Fruit fly (Drosophila melanogaster) S2 (cell line): ENCODE results near the gene CG7484.
A peak's percentile ranks its signal among the peaks of the same experiment; 100 is the strongest.

Experiments
- CG8478 ChIP-seq: fragments of >200 bp; optimal IDR thresholded peaks from 2 replicates; lab custom pipeline; 2018
- CTCF ChIP-seq, 2 experiments: fragments of >200 bp; optimal IDR thresholded peaks; 2 replicates each; lab custom pipeline; 2018

The CG7484 gene

dm6 chr3L:17653701-17654667 lies at the start of gene CG7484, which contains the start of the genes Krn and Ndfip:
TSS of gene CG7484 (plus strand) at chr3L:17654617.
TSS of gene Krn (minus strand) at chr3L:17654280.
TSS of gene Ndfip (minus strand) at chr3L:17654280.
- TF ChIP-seq CTCF (optimal IDR thresholded peaks at IDR 0.05; lab: Kevin White, UChicago), result no peak
- no peak for TF ChIP-seq CG8478

DNA sequence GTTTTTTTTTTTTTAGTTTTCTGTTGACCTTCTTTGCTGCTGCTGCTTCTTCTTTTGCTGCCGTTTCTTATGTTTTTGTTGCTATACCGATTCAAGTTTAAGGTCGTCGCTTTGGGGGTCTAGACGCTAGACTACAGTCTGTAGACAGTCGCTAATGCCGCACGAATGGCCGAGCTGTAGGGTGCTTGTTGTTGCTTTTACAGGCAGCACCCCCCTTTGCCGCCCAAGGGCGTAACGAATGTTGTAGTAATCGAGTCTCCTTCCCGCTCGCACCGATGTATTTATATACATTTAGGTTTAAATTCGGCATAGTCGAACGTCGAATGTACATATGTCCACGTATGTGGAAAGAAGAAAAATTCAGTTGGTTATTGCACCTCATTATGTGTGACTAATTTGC lies 49.5 kb upstream of the CG7484 start:
- no peak for TF ChIP-seq CG8478
- no peak for TF ChIP-seq CTCF (optimal IDR thresholded peaks at IDR 0.05; lab: Kevin White, UChicago)

dm6 chr3L:17606629-17607287 lies 47.7 kb upstream of the CG7484 start:
- TF ChIP-seq CTCF (optimal IDR thresholded peaks at IDR 0.05; lab: Kevin White, UChicago), result no peak
- no peak for TF ChIP-seq CG8478

- TF ChIP-seq CG8478, result no peak
- TF ChIP-seq CTCF (optimal IDR thresholded peaks at IDR 0.05; lab: Kevin White, UChicago), result no peak
These were observed 46.0 kb upstream of the CG7484 start for dm6 chr3L:17608185-17609067.

dm6 chr3L:17609068-17609382 lies 45.4 kb upstream of the CG7484 start:
- TF ChIP-seq CTCF (optimal IDR thresholded peaks at IDR 0.05; lab: Kevin White, UChicago) (no peak), CG8478 (no peak)

- TF ChIP-seq CG8478, result no peak
- no peak for TF ChIP-seq CTCF (optimal IDR thresholded peaks at IDR 0.05; lab: Kevin White, UChicago)
These were observed 43.3 kb upstream of the CG7484 start for dm6 chr3L:17610896-17611711.

dm6 chr3L:17611864-17612505 lies 42.4 kb upstream of the CG7484 start:
- TF ChIP-seq CTCF (optimal IDR thresholded peaks at IDR 0.05; lab: Kevin White, UChicago) (peak; percentile 38 to 49), CG8478 (no peak)

dm6 chr3L:17613292-17613734 lies 41.1 kb upstream of the CG7484 start:
- TF ChIP-seq CTCF (optimal IDR thresholded peaks at IDR 0.05; lab: Kevin White, UChicago) (no peak), CG8478 (no peak)

dm6 chr3L:17613972-17614384 lies 40.4 kb upstream of the CG7484 start:
- TF ChIP-seq CG8478 (no peak), CTCF (optimal IDR thresholded peaks at IDR 0.05; lab: Kevin White, UChicago) (no peak)

dm6 chr3L:17615286-17615685 lies 39.1 kb upstream of the CG7484 start:
- TF ChIP-seq CG8478 (no peak), CTCF (optimal IDR thresholded peaks at IDR 0.05; lab: Kevin White, UChicago) (no peak)

dm6 chr3L:17615838-17616237 lies 38.6 kb upstream of the CG7484 start:
- TF ChIP-seq CG8478 (no peak), CTCF (optimal IDR thresholded peaks at IDR 0.05; lab: Kevin White, UChicago) (no peak)

DNA sequence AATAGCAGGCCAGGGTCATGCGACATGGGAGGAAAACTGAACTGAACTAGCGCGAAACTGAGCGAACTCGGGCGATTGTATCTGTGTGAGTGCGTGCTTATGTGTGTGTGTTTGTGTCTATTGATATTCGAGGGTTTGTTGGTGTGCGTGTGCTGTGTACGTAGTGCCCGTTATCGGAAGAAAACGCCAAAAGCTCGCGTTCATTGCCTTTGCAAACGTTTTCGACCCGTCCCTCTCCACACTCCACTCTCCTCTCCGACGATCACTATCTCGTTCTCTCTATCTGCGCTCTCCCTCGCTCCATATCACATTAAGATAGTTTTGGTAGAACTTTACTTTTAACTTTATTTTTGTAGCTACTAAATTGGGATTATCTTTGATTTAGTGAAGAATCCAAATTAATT lies 37.5 kb upstream of the CG7484 start:
- TF ChIP-seq CTCF (optimal IDR thresholded peaks at IDR 0.05; lab: Kevin White, UChicago) (no peak), CG8478 (no peak)

DNA sequence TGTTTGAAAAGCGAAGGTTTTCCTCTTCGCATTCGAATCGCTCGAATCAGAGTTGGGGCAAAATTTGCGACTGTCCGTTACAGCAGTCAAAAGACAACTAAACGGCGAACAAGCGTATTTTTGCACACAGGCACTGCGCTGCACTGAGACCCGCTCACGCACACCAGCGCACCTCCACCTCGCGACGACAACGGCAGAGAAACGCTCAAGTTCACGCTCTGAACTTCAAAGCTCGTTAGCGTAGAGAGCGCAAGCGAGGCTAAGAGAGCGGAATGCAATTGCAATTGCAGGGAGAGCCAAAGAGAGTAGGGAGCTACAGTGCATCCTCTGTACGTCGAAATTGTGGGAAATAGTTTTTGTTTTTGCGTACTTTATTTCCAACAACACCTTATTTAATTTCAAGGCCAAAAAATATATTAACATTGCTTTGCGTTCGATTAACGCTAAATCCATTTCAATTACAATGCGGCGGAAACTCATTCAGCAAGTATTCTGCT lies 35.2 kb upstream of the CG7484 start, which contains the start of gene Eip74EF:
Gene Eip74EF, minus strand, starts transcription at position 117 of the 497 bp plus-strand sequence.
- TF ChIP-seq CTCF (optimal IDR thresholded peaks at IDR 0.05; lab: Kevin White, UChicago) (no peak), CG8478 (no peak)
